Worm (Caenorhabditis elegans): ENCODE measurements around the gene sru-29.

The sru-29 gene

DNA sequence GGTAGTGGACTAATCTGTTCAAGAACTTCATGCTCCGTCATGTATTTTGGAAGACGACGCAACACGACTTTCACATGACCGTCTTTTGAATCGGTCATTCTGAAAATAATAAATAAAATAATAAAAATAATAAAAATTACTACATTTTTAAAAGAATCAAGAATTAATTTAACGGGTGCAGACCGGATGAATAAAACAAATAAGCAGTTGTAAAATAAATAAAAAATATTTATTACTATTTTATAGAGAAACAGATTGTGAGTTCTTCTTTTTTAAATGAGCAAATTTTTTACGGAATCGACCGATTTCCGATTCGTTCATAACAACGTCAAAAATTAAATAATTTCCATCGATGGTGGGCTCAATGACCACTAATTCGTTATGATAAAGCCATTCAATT lies 33.6 kb upstream of the sru-29 start, which contains the start of gene smg-4:
Gene smg-4, minus strand, starts transcription at position 101 of the 400 bp plus-strand sequence.
- TF ChIP-seq sma-9 (GFP tag; optimal IDR thresholded peaks at IDR 0.05): no peak
- no peak for TF ChIP-seq sma-9 (tag; optimal IDR thresholded peaks at IDR 0.05)
- no peak for TF ChIP-seq crh-2 (tag; optimal IDR thresholded peaks at IDR 0.05)
- no peak for TF ChIP-seq nhr-10 (tag; optimal IDR thresholded peaks at IDR 0.05)
- no peak for TF ChIP-seq nhr-12 (tag; optimal IDR thresholded peaks at IDR 0.05)
- TF ChIP-seq mdl-1 (tag; optimal IDR thresholded peaks at IDR 0.05): no peak
- no peak for TF ChIP-seq lin-39 (tag; optimal IDR thresholded peaks at IDR 0.05)
- no peak for TF ChIP-seq skn-1 (tag; optimal IDR thresholded peaks at IDR 0.05)
- TF ChIP-seq nhr-11 (tag; optimal IDR thresholded peaks at IDR 0.05): no peak
- no peak for TF ChIP-seq alr-1 (tag; optimal IDR thresholded peaks at IDR 0.05)
- TF ChIP-seq elt-3 (tag; optimal IDR thresholded peaks at IDR 0.05): no peak
- no peak for TF ChIP-seq nhr-129 (tag; optimal IDR thresholded peaks at IDR 0.05)
- no peak for TF ChIP-seq lin-13 (GFP tag; optimal IDR thresholded peaks at IDR 0.05)
- TF ChIP-seq sem-4 (tag; optimal IDR thresholded peaks at IDR 0.05): no peak
- no peak for TF ChIP-seq Y55F3AM.14 (GFP tag; optimal IDR thresholded peaks at IDR 0.05)
- no peak for TF ChIP-seq lsy-2 (tag; optimal IDR thresholded peaks at IDR 0.05)

ce11 chrV:9779418-9779817 lies 31.8 kb upstream of the sru-29 start, which contains the start of gene F46B6.4:
Gene F46B6.4 (minus strand): TSS chrV:9779518.
- TF ChIP-seq mdl-1 (tag; optimal IDR thresholded peaks at IDR 0.05) (no peak), aly-2 (tag; optimal IDR thresholded peaks at IDR 0.05) (no peak), lsy-2 (tag; optimal IDR thresholded peaks at IDR 0.05) (no peak), crh-2 (tag; optimal IDR thresholded peaks at IDR 0.05) (no peak), mbf-1 (tag; optimal IDR thresholded peaks at IDR 0.05) (no peak)

ce11 chrV:9782045-9782444 lies 29.2 kb upstream of the sru-29 start:
- TF ChIP-seq crh-2 (tag; optimal IDR thresholded peaks at IDR 0.05) (no peak), sma-9 (GFP tag; optimal IDR thresholded peaks at IDR 0.05) (no peak), sma-9 (tag; optimal IDR thresholded peaks at IDR 0.05) (no peak), ztf-1 (GFP tag; conservative IDR thresholded peaks at IDR 0.05) (no peak), mdl-1 (tag; optimal IDR thresholded peaks at IDR 0.05) (no peak), lin-13 (GFP tag; optimal IDR thresholded peaks at IDR 0.05) (no peak), lin-39 (tag; optimal IDR thresholded peaks at IDR 0.05) (no peak), gmeb-1 (tag; optimal IDR thresholded peaks at IDR 0.05) (no peak), elt-3 (tag; optimal IDR thresholded peaks at IDR 0.05) (no peak), nhr-11 (tag; optimal IDR thresholded peaks at IDR 0.05) (no peak), snpc-4 (tag; optimal IDR thresholded peaks at IDR 0.05) (no peak), ZK546.5 (tag; optimal IDR thresholded peaks at IDR 0.05) (no peak), sma-3 (GFP tag; optimal IDR thresholded peaks at IDR 0.05) (no peak), nhr-25 (tag; optimal IDR thresholded peaks at IDR 0.05) (no peak), elt-1 (tag; optimal IDR thresholded peaks at IDR 0.05) (no peak)

- TF ChIP-seq egl-27 (tag; optimal IDR thresholded peaks at IDR 0.05) (no peak), ZK546.5 (tag; optimal IDR thresholded peaks at IDR 0.05) (no peak), R02D3.7 (tag; optimal IDR thresholded peaks at IDR 0.05) (no peak), nhr-12 (tag; optimal IDR thresholded peaks at IDR 0.05) (no peak), nhr-11 (tag; optimal IDR thresholded peaks at IDR 0.05) (no peak), nhr-23 (tag; optimal IDR thresholded peaks at IDR 0.05) (no peak), mdl-1 (tag; optimal IDR thresholded peaks at IDR 0.05) (no peak), lin-11 (tag; optimal IDR thresholded peaks at IDR 0.05) (no peak), elt-1 (tag; optimal IDR thresholded peaks at IDR 0.05) (no peak)
Measured at ce11 chrV:9782969-9783368, 28.3 kb upstream of the sru-29 start, which contains the start of gene F46B6.5. Gene F46B6.5 (minus strand): TSS chrV:9783069.

DNA sequence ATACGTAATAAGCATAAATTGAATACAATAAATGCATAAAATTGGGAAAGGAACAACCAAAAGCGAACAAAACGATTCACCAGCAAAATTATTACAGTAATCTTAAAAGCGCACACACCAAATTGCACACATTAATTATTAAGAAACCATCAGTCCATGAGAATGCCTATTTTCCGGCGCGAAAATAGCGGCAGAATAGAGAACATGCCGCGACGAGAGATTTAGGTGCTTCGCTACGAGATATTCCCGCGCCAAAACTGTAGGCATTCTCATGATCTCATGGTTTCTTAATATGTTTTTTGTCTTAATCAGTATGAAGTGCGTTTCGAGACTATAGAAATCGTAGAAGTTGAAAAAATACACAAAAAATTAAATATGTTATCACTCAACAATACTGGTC lies 27.0 kb upstream of the sru-29 start:
- TF ChIP-seq mdl-1 (tag; optimal IDR thresholded peaks at IDR 0.05): no peak
- no peak for TF ChIP-seq lsy-2 (tag; optimal IDR thresholded peaks at IDR 0.05)
- TF ChIP-seq sma-9 (GFP tag; optimal IDR thresholded peaks at IDR 0.05): no peak
- no peak for TF ChIP-seq sma-9 (tag; optimal IDR thresholded peaks at IDR 0.05)
- TF ChIP-seq mab-5 (tag; optimal IDR thresholded peaks at IDR 0.05): no peak

ce11 chrV:9786721-9787131 lies 24.5 kb upstream of the sru-29 start, which contains the start of gene F46B6.6:
Gene F46B6.6 (minus strand): TSS chrV:9786868.
- TF ChIP-seq nhr-25 (tag; optimal IDR thresholded peaks at IDR 0.05): peak; percentile 39
- no peak for TF ChIP-seq egl-27 (tag; optimal IDR thresholded peaks at IDR 0.05)
- peak; percentile 82 for TF ChIP-seq ama-1 (optimal IDR thresholded peaks at IDR 0.05)
- peak; percentile 6 for TF ChIP-seq F13H6.1 (tag; optimal IDR thresholded peaks at IDR 0.05)
- peak; percentile 6 for TF ChIP-seq nhr-129 (tag; optimal IDR thresholded peaks at IDR 0.05)
